Fruit fly (Drosophila melanogaster) S2 (cell line): ENCODE results near the gene CG18269.

Source experiments
- CG8478 ChIP-seq: fragments of >200 bp; optimal IDR thresholded peaks from 2 replicates; lab custom pipeline; 2018
- CTCF ChIP-seq, 2 experiments: fragments of >200 bp; optimal IDR thresholded peaks; 2 replicates each; lab custom pipeline; 2018

dm6 chr2L:5525723-5526122 is 25.9 kb upstream of the CG18269 start, which contains the start of gene Cap-D3:
- TF ChIP-seq CTCF (optimal IDR thresholded peaks at IDR 0.05; lab: Kevin White, UChicago) (no peak), CG8478 (lab: Kevin White, UChicago) (no peak)
